Worm (Caenorhabditis elegans) whole organism, L4/young adult: ENCODE data around the gene npp-15.

Experiments used
- W03F9.2 ChIP-seq: fragments of 150-350 bp; optimal IDR thresholded peaks from 2 replicates; lab custom pipeline; 2014; ENCODE audit warnings: missing biosample characterization, missing genetic modification characterization
- dao-5 ChIP-seq: sonication (generic microtip); optimal IDR thresholded peaks from 2 replicates; lab custom pipeline; 2016; ENCODE audit warnings: missing genotype, missing genetic modification characterization, moderate library complexity, missing compliant biosample characterization
- him-1 ChIP-seq: sonication (generic microtip); optimal IDR thresholded peaks from 2 replicates; lab custom pipeline; 2016; ENCODE audit warnings: missing genotype, missing genetic modification reagents, missing genetic modification characterization, missing compliant biosample characterization

DNA sequence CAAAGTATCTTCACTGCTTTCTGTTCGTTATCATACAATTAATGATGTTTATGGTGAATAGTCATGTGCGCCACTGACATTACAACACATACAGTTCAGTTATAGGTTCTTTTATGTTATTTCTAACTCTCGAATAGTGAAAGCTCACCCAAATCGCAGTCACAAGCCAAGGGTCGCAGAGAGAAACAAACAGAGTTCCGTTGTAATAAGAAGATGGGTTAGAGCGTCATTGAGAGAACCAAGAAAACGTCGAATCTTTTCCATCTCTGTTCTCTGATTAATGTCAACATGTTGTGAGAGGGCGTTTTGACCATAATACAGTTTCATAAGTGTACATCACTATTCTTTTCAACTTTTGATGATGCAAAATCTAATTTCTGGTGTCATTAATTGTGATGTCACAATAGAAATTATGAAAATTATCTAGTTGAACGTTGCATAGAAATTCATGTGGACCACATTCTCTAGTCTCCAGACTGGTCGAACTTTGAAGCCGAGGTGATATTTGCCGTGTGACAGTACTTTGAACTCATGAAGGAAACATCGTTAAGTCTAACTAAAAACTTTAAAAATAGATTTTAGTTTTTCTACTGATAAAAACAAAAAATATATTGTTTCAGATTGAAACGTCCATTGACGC lies 45.2 kb downstream of the npp-15 start:
- TF ChIP-seq him-1 (tag; lab: Kevin White, UChicago) (no peak), W03F9.2 (tag; lab: Kevin White, UChicago) (no peak), dao-5 (tag; lab: Kevin White, UChicago) (no peak)
